Fruit fly (Drosophila melanogaster) whole organism, wandering third instar larva: Measurements from ENCODE around the gene CG3631.

Source experiments
- Abd-B ChIP-seq: fragments of >200 bp; optimal IDR thresholded peaks from 2 replicates; lab custom pipeline; 2017; ENCODE audit warnings: missing biosample characterization, missing genetic modification characterization
- CG9705 ChIP-seq: fragments of 200-800 bp; sonication (Bioruptor generic); optimal IDR thresholded peaks from 2 replicates; lab custom pipeline; 2018; ENCODE audit warnings: missing biosample characterization, mild to moderate bottlenecking, missing genetic modification characterization
- Dfd ChIP-seq: fragments of >200 bp; optimal IDR thresholded peaks from 2 replicates; lab custom pipeline; 2017; ENCODE audit warnings: missing biosample characterization, missing genetic modification characterization
- Dif ChIP-seq: fragments of 200-275, 200-300 bp; sonication (Bioruptor generic); optimal IDR thresholded peaks from 2 replicates; lab custom pipeline; 2018; ENCODE audit warnings: missing biosample characterization, missing genetic modification characterization; ENCODE audit not compliant: partially characterized antibody
- GATAd ChIP-seq: sonication (Bioruptor generic); optimal IDR thresholded peaks from 2 replicates; lab custom pipeline; 2016; ENCODE audit warnings: missing biosample characterization, missing genetic modification characterization
- HLH106 ChIP-seq: fragments of 200-800 bp; optimal IDR thresholded peaks from 3 replicates; lab custom pipeline; 2019; ENCODE audit warnings: missing biosample characterization, mild to moderate bottlenecking, missing genetic modification characterization, moderate library complexity
- Hnf4 ChIP-seq: fragments of 200-800 bp; sonication (Bioruptor generic); optimal IDR thresholded peaks from 2 replicates; lab custom pipeline; 2016; ENCODE audit warnings: missing biosample characterization, mild to moderate bottlenecking, missing genetic modification characterization
- Hr78 ChIP-seq: fragments of >200 bp; optimal IDR thresholded peaks from 2 replicates; lab custom pipeline; 2017; ENCODE audit warnings: missing biosample characterization, missing genetic modification characterization
- Hr83 ChIP-seq: fragments of 200-300 bp; sonication (Bioruptor generic); optimal IDR thresholded peaks from 2 replicates; lab custom pipeline; 2016; ENCODE audit warnings: missing biosample characterization, mild to moderate bottlenecking, missing genetic modification characterization, moderate library complexity; ENCODE audit not compliant: poor library complexity, severe bottlenecking
- N ChIP-seq: fragments of >200 bp; optimal IDR thresholded peaks from 2 replicates; lab custom pipeline; 2018; ENCODE audit warnings: missing biosample characterization, missing external identifiers, missing genetic modification characterization
- OdsH ChIP-seq: fragments of 200-800 bp; sonication (Bioruptor generic); optimal IDR thresholded peaks from 2 replicates; lab custom pipeline; 2016; ENCODE audit warnings: missing biosample characterization, mild to moderate bottlenecking, missing genetic modification characterization
- Rel ChIP-seq, 2 experiments: fragments of 200-800 bp; sonication (Bioruptor generic) in 1 of 2; optimal IDR thresholded peaks; 2 replicates in 1 of 2; 3 replicates in 1 of 2; lab custom pipeline; 2016 to 2019; ENCODE audit warnings: mild to moderate bottlenecking in 2 of 2, missing biosample characterization in 2 of 2, missing genetic modification characterization in 2 of 2, moderate library complexity in 1 of 2
- Sp1 ChIP-seq: fragments of 200-800 bp; sonication (Bioruptor generic); optimal IDR thresholded peaks from 3 replicates; lab custom pipeline; 2019; ENCODE audit warnings: missing biosample characterization, mild to moderate bottlenecking, missing genetic modification characterization, moderate library complexity
- Vsx2 ChIP-seq: fragments of 200-300, 225-300 bp; sonication (Bioruptor generic); optimal IDR thresholded peaks from 2 replicates; lab custom pipeline; 2018; ENCODE audit warnings: missing biosample characterization, missing genetic modification characterization; ENCODE audit not compliant: partially characterized antibody
- br ChIP-seq: fragments of 200-800 bp; sonication (Bioruptor generic); optimal IDR thresholded peaks from 2 replicates; lab custom pipeline; 2016; ENCODE audit warnings: missing biosample characterization, missing genetic modification characterization
- brk ChIP-seq: fragments of 200-800 bp; sonication (Bioruptor generic); optimal IDR thresholded peaks from 2 replicates; lab custom pipeline; 2016; ENCODE audit warnings: missing biosample characterization, mild to moderate bottlenecking, missing genetic modification characterization
- dl ChIP-seq, 2 experiments: fragments of 175-275, 200-275 bp in 1 of 2; fragments of 200-275 bp in 1 of 2; sonication (Bioruptor generic); optimal IDR thresholded peaks; lab custom pipeline; 2018; ENCODE audit warnings: mild to moderate bottlenecking in 2 of 2, missing biosample characterization in 2 of 2, missing genetic modification characterization in 2 of 2, moderate library complexity in 2 of 2; ENCODE audit not compliant: partially characterized antibody in 2 of 2, insufficient read depth in 1 of 2
- dmrt93B ChIP-seq: fragments of 200-800 bp; sonication (Bioruptor generic); optimal IDR thresholded peaks from 2 replicates; lab custom pipeline; 2018; ENCODE audit warnings: missing biosample characterization, mild to moderate bottlenecking, missing genetic modification characterization
- dsf ChIP-seq: sonication (Bioruptor generic); optimal IDR thresholded peaks from 2 replicates; lab custom pipeline; 2016; ENCODE audit warnings: missing biosample characterization, missing genetic modification characterization, borderline replicate concordance
- ey ChIP-seq: fragments of 200-800 bp; sonication (Bioruptor generic); optimal IDR thresholded peaks from 2 replicates; lab custom pipeline; 2016; ENCODE audit warnings: missing biosample characterization, missing genetic modification characterization
- fru ChIP-seq: fragments of 200-800 bp; sonication (Bioruptor generic); optimal IDR thresholded peaks from 3 replicates; lab custom pipeline; 2016; ENCODE audit warnings: missing biosample characterization, mild to moderate bottlenecking, missing genetic modification characterization
- h ChIP-seq: fragments of 200-800 bp; sonication (Bioruptor generic); optimal IDR thresholded peaks from 3 replicates; lab custom pipeline; 2016; ENCODE audit warnings: missing biosample characterization, mild to moderate bottlenecking, missing genetic modification characterization
- jim ChIP-seq: fragments of 175-275, 200-325 bp; sonication (Bioruptor generic); optimal IDR thresholded peaks from 2 replicates; lab custom pipeline; 2016; ENCODE audit warnings: missing biosample characterization, mild to moderate bottlenecking, missing genetic modification characterization
- lola ChIP-seq: fragments of >200 bp; optimal IDR thresholded peaks from 2 replicates; lab custom pipeline; 2017; ENCODE audit warnings: missing biosample characterization, missing genetic modification characterization
- pan ChIP-seq: fragments of >200 bp; optimal IDR thresholded peaks from 2 replicates; lab custom pipeline; 2017
- psq ChIP-seq: fragments of 200-800 bp; sonication (Bioruptor generic); optimal IDR thresholded peaks from 3 replicates; lab custom pipeline; 2017; ENCODE audit warnings: missing biosample characterization, mild to moderate bottlenecking, missing genetic modification characterization, moderate library complexity
- rgr ChIP-seq: fragments of 200-800 bp; sonication (Bioruptor generic); optimal IDR thresholded peaks from 3 replicates; lab custom pipeline; 2016; ENCODE audit warnings: missing biosample characterization, mild to moderate bottlenecking, missing genetic modification characterization
- sage ChIP-seq: fragments of 200-800 bp; sonication (Bioruptor generic); optimal IDR thresholded peaks from 2 replicates; lab custom pipeline; 2016; ENCODE audit warnings: missing biosample characterization, mild to moderate bottlenecking, missing genetic modification characterization
- sv ChIP-seq: fragments of 200-800 bp; sonication (Bioruptor generic); optimal IDR thresholded peaks from 3 replicates; lab custom pipeline; 2016; ENCODE audit warnings: missing biosample characterization, missing genetic modification characterization
- tai ChIP-seq: sonication (Bioruptor generic); optimal IDR thresholded peaks from 2 replicates; lab custom pipeline; 2016; ENCODE audit warnings: missing biosample characterization, missing genetic modification characterization
- usp ChIP-seq: fragments of >200 bp; optimal IDR thresholded peaks from 2 replicates; lab custom pipeline; 2017; ENCODE audit warnings: missing biosample characterization, missing genetic modification characterization
- woc ChIP-seq: sonication (Bioruptor generic); optimal IDR thresholded peaks from 2 replicates; lab custom pipeline; 2016; ENCODE audit warnings: missing biosample characterization, mild to moderate bottlenecking, missing genetic modification characterization

CG3631 gene

DNA sequence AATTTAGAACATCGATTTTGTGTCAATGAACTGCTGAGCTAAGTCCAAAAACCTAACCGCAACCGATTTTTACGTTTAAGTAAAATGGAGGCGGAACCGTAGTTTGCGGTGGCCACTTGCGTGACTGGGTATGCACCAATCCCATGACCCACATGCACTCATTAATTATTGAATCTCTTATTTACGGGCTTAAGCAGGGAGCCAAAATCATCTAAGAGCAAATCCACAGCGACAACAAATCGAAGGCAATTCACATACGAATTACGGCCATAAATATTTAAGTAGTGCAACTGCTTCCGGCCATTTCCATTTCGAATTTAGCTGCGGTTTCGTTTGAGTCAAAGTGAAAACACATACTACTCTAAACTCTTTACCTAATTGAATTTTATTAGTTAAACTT, 14.4 kb upstream of the CG3631 start:
- TF ChIP-seq jim (no peak), sage (GFP tag; lab: Kevin White, UChicago) (no peak), dsf (GFP tag; lab: Kevin White, UChicago) (no peak), Vsx2 (no peak), ey (GFP tag; lab: Kevin White, UChicago) (no peak), GATAd (GFP tag; lab: Kevin White, UChicago) (no peak), Sp1 (no peak), CG9705 (GFP tag; lab: Kevin White, UChicago) (no peak), OdsH (GFP tag; lab: Kevin White, UChicago) (no peak), brk (no peak), h (GFP tag; lab: Kevin White, UChicago) (no peak), dl (GFP tag; optimal IDR thresholded peaks at IDR 0.05; lab: Kevin White, UChicago; ENCODE audit: insufficient read depth in 1 of 2, partially characterized antibody in 2 of 2) (no peak), Dif (GFP tag; lab: Kevin White, UChicago) (no peak)

DNA sequence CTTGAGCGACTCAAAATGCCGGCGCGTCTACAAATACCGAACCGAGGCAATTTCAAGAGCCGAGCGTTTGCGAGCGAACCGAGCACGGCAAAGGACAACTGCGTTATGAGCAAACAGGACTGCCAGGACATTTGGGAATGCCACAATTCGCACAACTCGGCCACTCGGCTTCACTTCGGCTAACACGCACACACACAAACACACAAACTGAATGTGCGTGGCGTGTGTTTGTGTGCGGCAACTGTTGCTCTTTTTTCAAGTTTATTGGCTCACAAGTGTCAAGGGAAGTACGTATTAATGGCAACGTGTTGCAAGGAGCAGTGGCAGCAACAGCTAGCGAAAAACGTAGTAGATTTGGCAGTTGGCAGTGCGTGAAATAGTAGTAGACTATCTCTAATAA, 5.9 kb upstream of the CG3631 start:
- TF ChIP-seq Hnf4 (GFP tag; lab: Kevin White, UChicago) = no peak
- TF ChIP-seq tai (GFP tag; lab: Kevin White, UChicago) = no peak
- no peak for TF ChIP-seq br (GFP tag; lab: Kevin White, UChicago)
- no peak for TF ChIP-seq dmrt93B (GFP tag; lab: Kevin White, UChicago)
- TF ChIP-seq psq (GFP tag; lab: Kevin White, UChicago) = no peak
- TF ChIP-seq N (GFP tag; lab: Kevin White, UChicago) = no peak
- TF ChIP-seq woc (GFP tag; lab: Kevin White, UChicago) = no peak
- no peak for TF ChIP-seq usp (GFP tag; lab: Kevin White, UChicago)
- TF ChIP-seq Dif (GFP tag; lab: Kevin White, UChicago) = no peak
- no peak for TF ChIP-seq Sp1
- TF ChIP-seq dl (GFP tag; optimal IDR thresholded peaks at IDR 0.05; lab: Kevin White, UChicago; ENCODE audit: insufficient read depth in 1 of 2, partially characterized antibody in 2 of 2) = no peak
- TF ChIP-seq OdsH (GFP tag; lab: Kevin White, UChicago) = no peak
- no peak for TF ChIP-seq Rel (GFP tag; optimal IDR thresholded peaks at IDR 0.05; lab: Kevin White, UChicago)
- no peak for TF ChIP-seq Rel (tag; optimal IDR thresholded peaks at IDR 0.05; lab: Kevin White, UChicago)
- no peak for TF ChIP-seq jim

DNA sequence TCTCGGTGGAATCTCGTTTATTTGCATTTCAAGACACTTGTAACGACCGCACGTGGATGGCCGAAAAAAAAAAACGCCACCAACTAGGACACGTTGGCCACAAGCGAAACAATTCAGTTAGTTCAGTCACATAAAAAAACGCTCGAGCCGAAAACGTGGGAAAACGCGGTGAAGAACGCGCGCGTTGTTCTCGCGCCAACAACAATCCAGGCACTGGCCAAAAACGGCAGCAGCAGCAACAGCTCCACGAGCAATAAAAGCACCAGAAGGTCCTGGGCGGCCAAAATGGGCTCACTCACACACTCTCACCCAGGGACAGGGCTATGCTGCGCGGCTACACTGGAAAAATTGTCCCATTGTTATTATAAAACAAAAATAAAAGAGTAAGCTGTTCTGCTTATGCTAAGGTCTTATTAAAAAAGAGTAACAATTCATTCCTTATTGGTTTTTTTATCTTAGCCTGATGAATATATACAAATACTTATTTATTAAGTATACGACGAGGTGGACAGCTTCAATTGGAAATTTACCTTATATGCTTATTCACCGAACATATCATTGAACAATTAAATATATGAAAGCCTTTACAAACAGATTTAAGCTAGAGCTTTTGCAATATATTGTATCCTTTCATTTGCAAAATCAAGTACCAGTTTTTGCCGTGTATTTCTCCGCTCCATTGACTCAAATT, 3.8 kb upstream of the CG3631 start, which contains the start of gene btsz:
Gene btsz (minus strand): TSS at position 215 of the 691 bp plus-strand sequence.
- TF ChIP-seq N (GFP tag; lab: Kevin White, UChicago) = no peak
- peak; percentile 27 for TF ChIP-seq sv (GFP tag; lab: Kevin White, UChicago)

DNA sequence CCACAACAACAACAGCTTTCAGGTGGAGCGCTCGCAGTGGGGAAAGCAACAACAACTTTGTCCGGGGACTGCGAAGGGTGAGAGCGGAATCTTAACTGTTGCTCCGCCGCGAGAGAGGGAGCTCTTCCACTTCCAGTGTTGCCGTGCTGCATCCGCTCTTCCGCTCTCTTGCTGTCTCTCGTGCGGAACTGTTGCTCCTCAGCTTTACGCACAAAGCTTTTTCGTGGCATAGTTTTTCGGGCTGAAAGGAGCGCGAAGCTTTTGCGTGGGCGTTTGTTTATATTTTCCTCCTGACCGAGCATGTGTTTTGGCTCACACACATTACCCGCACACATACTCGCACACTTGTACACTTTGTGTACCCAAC, 3.3 kb upstream of the CG3631 start:
- TF ChIP-seq HLH106 (tag; lab: Kevin White, UChicago) (no peak), Abd-B (GFP tag; lab: Kevin White, UChicago) (no peak), Hr78 (GFP tag; lab: Kevin White, UChicago) (no peak), br (GFP tag; lab: Kevin White, UChicago) (no peak), Hnf4 (GFP tag; lab: Kevin White, UChicago) (no peak), Dif (GFP tag; lab: Kevin White, UChicago) (no peak), Hr83 (GFP tag; lab: Kevin White, UChicago) (no peak), h (GFP tag; lab: Kevin White, UChicago) (no peak), fru (GFP tag; lab: Kevin White, UChicago) (no peak)

DNA sequence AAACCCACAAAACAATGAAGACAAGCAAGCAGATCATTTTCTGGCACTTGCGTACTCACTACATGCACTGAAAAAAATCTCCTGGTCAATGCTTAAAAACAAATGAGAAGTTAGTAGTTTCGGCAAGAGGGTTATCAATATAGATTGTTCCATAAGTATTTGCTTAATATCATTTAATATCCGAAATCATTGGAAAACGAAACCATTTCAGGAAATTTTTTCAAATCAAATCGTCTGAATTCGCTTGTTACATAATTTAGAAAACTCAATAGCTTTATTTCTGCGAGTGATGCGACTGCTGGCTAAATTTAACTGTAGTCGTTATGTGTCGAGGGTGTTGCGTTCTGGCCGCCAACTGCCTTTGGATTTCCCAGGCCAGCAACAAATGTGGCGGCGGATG, 1.1 kb upstream of the CG3631 start:
- TF ChIP-seq pan (lab: Kevin White, UChicago) (no peak), Dfd (no peak), HLH106 (tag; lab: Kevin White, UChicago) (no peak), sv (GFP tag; lab: Kevin White, UChicago) (no peak), rgr (GFP tag; lab: Kevin White, UChicago) (no peak), Abd-B (GFP tag; lab: Kevin White, UChicago) (no peak), lola (GFP tag; lab: Kevin White, UChicago) (no peak)
- TF ChIP-seq, all 38 proteins: peak for 0
